Fruit fly (Drosophila melanogaster) whole organism, wandering third instar larva: ENCODE measurements around the gene Cap-D2.

Experiments used
- Abd-B ChIP-seq: fragments of >200 bp; optimal IDR thresholded peaks from 2 replicates; lab custom pipeline; 2017; ENCODE audit warnings: missing biosample characterization, missing genetic modification characterization
- CG32264 ChIP-seq: fragments of 200-800 bp; sonication (Bioruptor generic); optimal IDR thresholded peaks from 2 replicates; lab custom pipeline; 2016; ENCODE audit warnings: missing biosample characterization, missing genetic modification characterization
- CG9705 ChIP-seq: fragments of 200-800 bp; sonication (Bioruptor generic); optimal IDR thresholded peaks from 2 replicates; lab custom pipeline; 2018; ENCODE audit warnings: missing biosample characterization, mild to moderate bottlenecking, missing genetic modification characterization
- CrebA ChIP-seq: fragments of 200-800 bp; sonication (Bioruptor generic); optimal IDR thresholded peaks from 2 replicates; lab custom pipeline; 2016; ENCODE audit warnings: missing biosample characterization, mild to moderate bottlenecking, missing genetic modification characterization, borderline replicate concordance
- Dfd ChIP-seq: fragments of >200 bp; optimal IDR thresholded peaks from 2 replicates; lab custom pipeline; 2017; ENCODE audit warnings: missing biosample characterization, missing genetic modification characterization
- Dif ChIP-seq: fragments of 200-275, 200-300 bp; sonication (Bioruptor generic); optimal IDR thresholded peaks from 2 replicates; lab custom pipeline; 2018; ENCODE audit warnings: missing biosample characterization, missing genetic modification characterization; ENCODE audit not compliant: partially characterized antibody
- GATAd ChIP-seq: sonication (Bioruptor generic); optimal IDR thresholded peaks from 2 replicates; lab custom pipeline; 2016; ENCODE audit warnings: missing biosample characterization, missing genetic modification characterization
- HLH106 ChIP-seq: fragments of 200-800 bp; optimal IDR thresholded peaks from 3 replicates; lab custom pipeline; 2019; ENCODE audit warnings: missing biosample characterization, mild to moderate bottlenecking, missing genetic modification characterization, moderate library complexity
- Hnf4 ChIP-seq: fragments of 200-800 bp; sonication (Bioruptor generic); optimal IDR thresholded peaks from 2 replicates; lab custom pipeline; 2016; ENCODE audit warnings: missing biosample characterization, mild to moderate bottlenecking, missing genetic modification characterization
- Hr78 ChIP-seq: fragments of >200 bp; optimal IDR thresholded peaks from 2 replicates; lab custom pipeline; 2017; ENCODE audit warnings: missing biosample characterization, missing genetic modification characterization
- Hr83 ChIP-seq: fragments of 200-300 bp; sonication (Bioruptor generic); optimal IDR thresholded peaks from 2 replicates; lab custom pipeline; 2016; ENCODE audit warnings: missing biosample characterization, mild to moderate bottlenecking, missing genetic modification characterization, moderate library complexity; ENCODE audit not compliant: poor library complexity, severe bottlenecking
- Jra ChIP-seq: sonication (Bioruptor generic); optimal IDR thresholded peaks from 2 replicates; lab custom pipeline; 2016; ENCODE audit warnings: missing biosample characterization, missing genetic modification characterization
- Mio ChIP-seq: sonication (Bioruptor generic); optimal IDR thresholded peaks from 2 replicates; lab custom pipeline; 2016; ENCODE audit warnings: missing biosample characterization, missing genetic modification characterization
- Myc ChIP-seq: fragments of >200 bp; optimal IDR thresholded peaks from 2 replicates; lab custom pipeline; 2017
- N ChIP-seq: fragments of >200 bp; optimal IDR thresholded peaks from 2 replicates; lab custom pipeline; 2018; ENCODE audit warnings: missing biosample characterization, missing external identifiers, missing genetic modification characterization
- OdsH ChIP-seq: fragments of 200-800 bp; sonication (Bioruptor generic); optimal IDR thresholded peaks from 2 replicates; lab custom pipeline; 2016; ENCODE audit warnings: missing biosample characterization, mild to moderate bottlenecking, missing genetic modification characterization
- Rel ChIP-seq, 2 experiments: fragments of 200-800 bp; sonication (Bioruptor generic) in 1 of 2; optimal IDR thresholded peaks; 2 replicates in 1 of 2; 3 replicates in 1 of 2; lab custom pipeline; 2016 to 2019; ENCODE audit warnings: mild to moderate bottlenecking in 2 of 2, missing biosample characterization in 2 of 2, missing genetic modification characterization in 2 of 2, moderate library complexity in 1 of 2
- Sp1 ChIP-seq: fragments of 200-800 bp; sonication (Bioruptor generic); optimal IDR thresholded peaks from 3 replicates; lab custom pipeline; 2019; ENCODE audit warnings: missing biosample characterization, mild to moderate bottlenecking, missing genetic modification characterization, moderate library complexity
- Vsx2 ChIP-seq: fragments of 200-300, 225-300 bp; sonication (Bioruptor generic); optimal IDR thresholded peaks from 2 replicates; lab custom pipeline; 2018; ENCODE audit warnings: missing biosample characterization, missing genetic modification characterization; ENCODE audit not compliant: partially characterized antibody
- br ChIP-seq: fragments of 200-800 bp; sonication (Bioruptor generic); optimal IDR thresholded peaks from 2 replicates; lab custom pipeline; 2016; ENCODE audit warnings: missing biosample characterization, missing genetic modification characterization
- brk ChIP-seq: fragments of 200-800 bp; sonication (Bioruptor generic); optimal IDR thresholded peaks from 2 replicates; lab custom pipeline; 2016; ENCODE audit warnings: missing biosample characterization, mild to moderate bottlenecking, missing genetic modification characterization
- dl ChIP-seq, 2 experiments: fragments of 175-275, 200-275 bp in 1 of 2; fragments of 200-275 bp in 1 of 2; sonication (Bioruptor generic); optimal IDR thresholded peaks; lab custom pipeline; 2018; ENCODE audit warnings: mild to moderate bottlenecking in 2 of 2, missing biosample characterization in 2 of 2, missing genetic modification characterization in 2 of 2, moderate library complexity in 2 of 2; ENCODE audit not compliant: partially characterized antibody in 2 of 2, insufficient read depth in 1 of 2
- dmrt93B ChIP-seq: fragments of 200-800 bp; sonication (Bioruptor generic); optimal IDR thresholded peaks from 2 replicates; lab custom pipeline; 2018; ENCODE audit warnings: missing biosample characterization, mild to moderate bottlenecking, missing genetic modification characterization
- dsf ChIP-seq: sonication (Bioruptor generic); optimal IDR thresholded peaks from 2 replicates; lab custom pipeline; 2016; ENCODE audit warnings: missing biosample characterization, missing genetic modification characterization, borderline replicate concordance
- ey ChIP-seq: fragments of 200-800 bp; sonication (Bioruptor generic); optimal IDR thresholded peaks from 2 replicates; lab custom pipeline; 2016; ENCODE audit warnings: missing biosample characterization, missing genetic modification characterization
- foxo ChIP-seq, 2 experiments: fragments of 200-800 bp; sonication (Bioruptor generic); optimal IDR thresholded peaks; 2 replicates in 1 of 2; 3 replicates in 1 of 2; lab custom pipeline; 2016 to 2017; ENCODE audit warnings: missing biosample characterization in 2 of 2, missing genetic modification characterization in 2 of 2
- fru ChIP-seq: fragments of 200-800 bp; sonication (Bioruptor generic); optimal IDR thresholded peaks from 3 replicates; lab custom pipeline; 2016; ENCODE audit warnings: missing biosample characterization, mild to moderate bottlenecking, missing genetic modification characterization
- h ChIP-seq: fragments of 200-800 bp; sonication (Bioruptor generic); optimal IDR thresholded peaks from 3 replicates; lab custom pipeline; 2016; ENCODE audit warnings: missing biosample characterization, mild to moderate bottlenecking, missing genetic modification characterization
- jim ChIP-seq: fragments of 175-275, 200-325 bp; sonication (Bioruptor generic); optimal IDR thresholded peaks from 2 replicates; lab custom pipeline; 2016; ENCODE audit warnings: missing biosample characterization, mild to moderate bottlenecking, missing genetic modification characterization
- lola ChIP-seq: fragments of >200 bp; optimal IDR thresholded peaks from 2 replicates; lab custom pipeline; 2017; ENCODE audit warnings: missing biosample characterization, missing genetic modification characterization
- pan ChIP-seq: fragments of >200 bp; optimal IDR thresholded peaks from 2 replicates; lab custom pipeline; 2017
- psq ChIP-seq: fragments of 200-800 bp; sonication (Bioruptor generic); optimal IDR thresholded peaks from 3 replicates; lab custom pipeline; 2017; ENCODE audit warnings: missing biosample characterization, mild to moderate bottlenecking, missing genetic modification characterization, moderate library complexity
- rgr ChIP-seq: fragments of 200-800 bp; sonication (Bioruptor generic); optimal IDR thresholded peaks from 3 replicates; lab custom pipeline; 2016; ENCODE audit warnings: missing biosample characterization, mild to moderate bottlenecking, missing genetic modification characterization
- sage ChIP-seq: fragments of 200-800 bp; sonication (Bioruptor generic); optimal IDR thresholded peaks from 2 replicates; lab custom pipeline; 2016; ENCODE audit warnings: missing biosample characterization, mild to moderate bottlenecking, missing genetic modification characterization
- sv ChIP-seq: fragments of 200-800 bp; sonication (Bioruptor generic); optimal IDR thresholded peaks from 3 replicates; lab custom pipeline; 2016; ENCODE audit warnings: missing biosample characterization, missing genetic modification characterization
- tai ChIP-seq: sonication (Bioruptor generic); optimal IDR thresholded peaks from 2 replicates; lab custom pipeline; 2016; ENCODE audit warnings: missing biosample characterization, missing genetic modification characterization
- usp ChIP-seq: fragments of >200 bp; optimal IDR thresholded peaks from 2 replicates; lab custom pipeline; 2017; ENCODE audit warnings: missing biosample characterization, missing genetic modification characterization
- woc ChIP-seq: sonication (Bioruptor generic); optimal IDR thresholded peaks from 2 replicates; lab custom pipeline; 2016; ENCODE audit warnings: missing biosample characterization, mild to moderate bottlenecking, missing genetic modification characterization

Cap-D2 gene

DNA sequence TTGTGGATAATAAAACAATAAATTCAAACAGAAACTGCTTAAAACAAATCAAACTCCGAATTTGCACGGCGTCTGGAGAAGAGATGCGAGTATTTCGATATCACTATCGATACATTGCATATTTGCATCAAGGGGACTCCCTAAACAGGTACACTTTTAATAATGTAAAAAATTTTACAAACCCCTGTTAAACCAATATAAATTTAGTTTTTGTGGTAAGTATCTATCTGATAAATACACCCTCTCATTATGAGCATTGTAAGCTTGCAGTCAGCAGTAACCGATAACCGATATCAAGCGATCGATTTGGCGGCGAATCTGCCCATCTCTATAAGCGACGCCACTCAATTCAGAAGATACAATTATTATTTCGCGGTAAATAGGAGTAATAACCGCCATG lies at the start of gene Cap-D2, which contains the start of gene Bub3:
Cap-D2 (plus strand) TSS at position 319 of the 400 bp plus-strand sequence.
Bub3 (minus strand) TSS at position 89 of the 400 bp plus-strand sequence.
- TF ChIP-seq dsf = no peak
- TF ChIP-seq Dif (GFP tag; lab: Kevin White, UChicago) = no peak
- TF ChIP-seq lola (GFP tag; lab: Kevin White, UChicago) = no peak
- TF ChIP-seq usp = no peak
- no peak for TF ChIP-seq dl (GFP tag; optimal IDR thresholded peaks at IDR 0.05; lab: Kevin White, UChicago; ENCODE audit: insufficient read depth in 1 of 2, partially characterized antibody in 2 of 2)
- TF ChIP-seq Vsx2 (GFP tag; lab: Kevin White, UChicago) = no peak
- TF ChIP-seq rgr (GFP tag; lab: Kevin White, UChicago) = peak; percentile 69
- no peak for TF ChIP-seq Rel (GFP tag; optimal IDR thresholded peaks at IDR 0.05; lab: Kevin White, UChicago)
- peak; percentile 19 for TF ChIP-seq Rel (tag; optimal IDR thresholded peaks at IDR 0.05; lab: Kevin White, UChicago)
- peak; percentile 63 for TF ChIP-seq br
- no peak for TF ChIP-seq Dfd (GFP tag; lab: Kevin White, UChicago)
- TF ChIP-seq GATAd = no peak
- peak; percentile 41 for TF ChIP-seq OdsH
- peak; percentile 83 for TF ChIP-seq h (GFP tag; lab: Kevin White, UChicago)
- peak; percentile 35 for TF ChIP-seq dmrt93B (GFP tag; lab: Kevin White, UChicago)
- TF ChIP-seq N (GFP tag; lab: Kevin White, UChicago) = no peak
- TF ChIP-seq sv (GFP tag; lab: Kevin White, UChicago) = peak; percentile 61
- no peak for TF ChIP-seq CG32264 (GFP tag; lab: Kevin White, UChicago)
- TF ChIP-seq Hnf4 = no peak
- no peak for TF ChIP-seq Abd-B (GFP tag; lab: Kevin White, UChicago)
- no peak for TF ChIP-seq Hr78 (GFP tag; lab: Kevin White, UChicago)
- TF ChIP-seq fru (GFP tag; lab: Kevin White, UChicago) = peak; percentile 71
- TF ChIP-seq Myc (lab: Kevin White, UChicago) = peak; percentile 28
- no peak for TF ChIP-seq Hr83 (GFP tag; lab: Kevin White, UChicago)
- no peak for TF ChIP-seq sage (GFP tag; lab: Kevin White, UChicago)
- peak; percentile 59 for TF ChIP-seq Sp1 (GFP tag; lab: Kevin White, UChicago)
- TF ChIP-seq psq (GFP tag; lab: Kevin White, UChicago) = peak; percentile 25
- no peak for TF ChIP-seq Mio (GFP tag; lab: Kevin White, UChicago)
- peak; percentile 55 for TF ChIP-seq HLH106
- TF ChIP-seq ey (GFP tag; lab: Kevin White, UChicago) = peak; percentile 70
- peak in 1 of 2 experiments; percentile 77 for TF ChIP-seq foxo (GFP tag; optimal IDR thresholded peaks at IDR 0.05; lab: Kevin White, UChicago)
- TF ChIP-seq tai = no peak
- no peak for TF ChIP-seq brk (GFP tag; lab: Kevin White, UChicago)
- no peak for TF ChIP-seq jim (GFP tag; lab: Kevin White, UChicago)
- no peak for TF ChIP-seq CG9705 (GFP tag; lab: Kevin White, UChicago)
- no peak for TF ChIP-seq Jra (GFP tag; lab: Kevin White, UChicago)
- TF ChIP-seq pan (lab: Kevin White, UChicago) = no peak
- no peak for TF ChIP-seq woc
- TF ChIP-seq CrebA (GFP tag; lab: Kevin White, UChicago) = no peak

DNA sequence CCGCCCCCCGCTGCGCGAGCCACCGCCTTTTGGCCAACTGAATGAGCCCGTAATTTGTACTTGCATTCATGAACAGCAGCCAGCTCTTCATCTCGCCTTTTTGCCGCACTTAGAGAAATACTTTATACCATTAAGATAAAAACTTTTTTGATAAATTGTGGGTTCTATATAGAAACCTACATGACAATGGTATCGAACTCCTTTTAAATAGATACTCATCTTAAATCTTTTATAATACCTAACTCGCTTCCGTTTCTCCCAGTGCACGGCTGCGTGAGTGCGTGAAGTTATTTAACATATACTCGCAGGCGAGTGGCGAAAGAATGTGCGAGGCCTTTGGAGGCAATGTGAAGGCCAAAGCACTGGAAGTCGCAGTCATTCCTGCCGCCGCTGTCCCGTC lies 49.6 kb upstream of the Cap-D2 start:
- TF ChIP-seq h (GFP tag; lab: Kevin White, UChicago) = peak; percentile 16
- TF ChIP-seq tai = no peak
- TF ChIP-seq Hnf4 = no peak
- TF ChIP-seq dsf = no peak
- TF ChIP-seq HLH106 = no peak
- TF ChIP-seq Rel (GFP tag; optimal IDR thresholded peaks at IDR 0.05; lab: Kevin White, UChicago) = no peak
- no peak for TF ChIP-seq Rel (tag; optimal IDR thresholded peaks at IDR 0.05; lab: Kevin White, UChicago)
- TF ChIP-seq jim (GFP tag; lab: Kevin White, UChicago) = no peak
- peak; percentile 24 for TF ChIP-seq ey (GFP tag; lab: Kevin White, UChicago)
- peak; percentile 7 for TF ChIP-seq OdsH
- no peak for TF ChIP-seq psq (GFP tag; lab: Kevin White, UChicago)
- TF ChIP-seq rgr (GFP tag; lab: Kevin White, UChicago) = peak; percentile 6
- TF ChIP-seq CrebA (GFP tag; lab: Kevin White, UChicago) = no peak
- no peak for TF ChIP-seq br
- TF ChIP-seq foxo (GFP tag; optimal IDR thresholded peaks at IDR 0.05; lab: Kevin White, UChicago) = peak in 1 of 2 experiments; percentile 44
- TF ChIP-seq fru (GFP tag; lab: Kevin White, UChicago) = peak; percentile 23
- TF ChIP-seq brk (GFP tag; lab: Kevin White, UChicago) = no peak
